Fruit fly (Drosophila melanogaster) whole organism, embryonic: ENCODE measurements around the gene CG33158.

ENCODE experiments used
- Ada2b ChIP-seq: fragments of 200-800 bp; sonication (Bioruptor generic); IDR thresholded peaks from 2 replicates; pipeline ENCODE4 v1.3.6; 2022; ENCODE audit warnings: missing biosample characterization, missing genetic modification characterization
- Awh ChIP-seq: fragments of 200-800 bp; sonication (Bioruptor generic); IDR thresholded peaks from 2 replicates; pipeline ENCODE4, ENCODE4 v1.3.6; 2022; ENCODE audit warnings: missing biosample characterization, missing genetic modification characterization
- CG10543 ChIP-seq: fragments of 200-800 bp; sonication (Bioruptor generic); optimal IDR thresholded peaks from 3 replicates; lab custom pipeline; 2017; ENCODE audit warnings: missing biosample characterization, mild to moderate bottlenecking, missing genetic modification characterization, moderate library complexity
- CG12942 ChIP-seq: fragments of 200-800 bp; sonication (Bioruptor generic); optimal IDR thresholded peaks from 3 replicates; lab custom pipeline; 2016; ENCODE audit warnings: missing biosample characterization, missing genetic modification characterization
- CG13287 ChIP-seq: fragments of 200-800 bp; sonication (Bioruptor generic); IDR thresholded peaks from 2 replicates; pipeline ENCODE4 v1.3.6; 2022; ENCODE audit warnings: missing biosample characterization, missing genetic modification characterization; ENCODE audit not compliant: partially characterized antibody
- CG15269 ChIP-seq: fragments of 200-800 bp; sonication (Bioruptor generic); optimal IDR thresholded peaks from 2 replicates; lab custom pipeline; 2018; ENCODE audit warnings: missing biosample characterization, mild to moderate bottlenecking, missing genetic modification characterization, moderate library complexity
- CG15479 ChIP-seq: fragments of 200-800 bp; sonication (Bioruptor generic); optimal IDR thresholded peaks from 3 replicates; lab custom pipeline; 2019; ENCODE audit warnings: missing biosample characterization, mild to moderate bottlenecking, missing genetic modification characterization, moderate library complexity
- CG17359 ChIP-seq: fragments of 200-800 bp; sonication (Bioruptor generic); optimal IDR thresholded peaks from 3 replicates; lab custom pipeline; 2018; ENCODE audit warnings: missing biosample characterization, mild to moderate bottlenecking, missing genetic modification characterization, moderate library complexity
- CG17802 ChIP-seq: fragments of 200-800 bp; sonication (Bioruptor generic); optimal IDR thresholded peaks from 2 replicates; lab custom pipeline; 2018; ENCODE audit warnings: missing biosample characterization, mild to moderate bottlenecking, missing genetic modification characterization, moderate library complexity
- CG18011 ChIP-seq: fragments of 200-800 bp; sonication (Bioruptor generic); optimal IDR thresholded peaks from 2 replicates; lab custom pipeline; 2017; ENCODE audit warnings: missing biosample characterization, missing genetic modification characterization, mild to moderate bottlenecking, moderate library complexity, missing genotype
- CG30403 ChIP-seq: fragments of 200-800 bp; sonication (Bioruptor generic); optimal IDR thresholded peaks from 3 replicates; lab custom pipeline; 2016; ENCODE audit warnings: missing biosample characterization, missing genetic modification characterization
- CG31441 ChIP-seq: fragments of 200-800 bp; sonication (Bioruptor generic); IDR thresholded peaks from 2 replicates; pipeline ENCODE4 v1.3.6; 2022; ENCODE audit warnings: missing biosample characterization, missing genetic modification characterization
- CG5953 ChIP-seq: fragments of 200-800 bp; sonication (Bioruptor generic); IDR thresholded peaks from 2 replicates; pipeline ENCODE4 v1.3.6; 2022; ENCODE audit warnings: missing biosample characterization, missing genetic modification characterization
- CG8359 ChIP-seq: fragments of 200-800 bp; sonication (Bioruptor generic); optimal IDR thresholded peaks from 2 replicates; lab custom pipeline; 2017; ENCODE audit warnings: missing biosample characterization, mild to moderate bottlenecking, missing genetic modification characterization, borderline replicate concordance
- GATAe ChIP-seq: fragments of 200-800 bp; sonication (Bioruptor generic); conservative IDR thresholded peaks from 2 replicates; pipeline ENCODE4 v1.3.6; 2022; ENCODE audit warnings: missing biosample characterization, missing genetic modification characterization
- H15 ChIP-seq: fragments of 200-800 bp; sonication (Bioruptor generic); IDR thresholded peaks from 3 replicates; pipeline ENCODE4 v1.3.6; 2022; ENCODE audit warnings: missing biosample characterization, missing genetic modification characterization
- Hr3 ChIP-seq: fragments of 200-800 bp; sonication (Bioruptor generic); optimal IDR thresholded peaks from 3 replicates; lab custom pipeline; 2016; ENCODE audit warnings: missing biosample characterization, missing genetic modification characterization
- Hr51 ChIP-seq, 2 experiments: fragments of 200-800 bp; sonication (Bioruptor generic); optimal IDR thresholded peaks; 2 replicates in 1 of 2; 3 replicates in 1 of 2; lab custom pipeline; 2016 to 2018; ENCODE audit warnings: missing biosample characterization in 2 of 2, missing genetic modification characterization in 2 of 2, mild to moderate bottlenecking in 1 of 2, moderate library complexity in 1 of 2
- Jarid2 ChIP-seq: fragments of 200-800 bp; sonication (Bioruptor generic); optimal IDR thresholded peaks from 3 replicates; lab custom pipeline; 2017; ENCODE audit warnings: mild to moderate bottlenecking, missing biosample characterization, missing genetic modification reagents, missing genetic modification characterization
- Med ChIP-seq: fragments of 200-800 bp; sonication (Bioruptor generic); peaks from one replicate; lab custom pipeline; 2016; ENCODE audit warnings: missing biosample characterization, missing genetic modification characterization, mild to moderate bottlenecking, inconsistent platforms, moderate library complexity
- NK7.1 ChIP-seq: fragments of 200-800 bp; sonication (Bioruptor generic); optimal IDR thresholded peaks from 3 replicates; lab custom pipeline; 2016; ENCODE audit warnings: missing biosample characterization, missing genetic modification characterization
- Ravus ChIP-seq: fragments of 200-800 bp; sonication (Bioruptor generic); IDR thresholded peaks from 2 replicates; pipeline ENCODE4 v1.3.6; 2022; ENCODE audit warnings: missing biosample characterization, missing genetic modification characterization
- Six4 ChIP-seq: fragments of 200-800 bp; sonication (Bioruptor generic); optimal IDR thresholded peaks from 2 replicates; lab custom pipeline; 2016; ENCODE audit warnings: missing biosample characterization, missing genetic modification characterization
- Trl ChIP-seq, 3 experiments: fragments of >200 bp in 2 of 3; fragments of 200-800 bp in 1 of 3; sonication (Bioruptor generic) in 1 of 3; optimal IDR thresholded peaks; 2 replicates in 1 of 3; 3 replicates in 2 of 3; lab custom pipeline; 2016 to 2017; ENCODE audit warnings: missing biosample characterization in 1 of 3, missing genetic modification characterization in 1 of 3
- Vsx1 ChIP-seq: fragments of 200-800 bp; sonication (Bioruptor generic); optimal IDR thresholded peaks from 2 replicates; lab custom pipeline; 2017; ENCODE audit warnings: missing biosample characterization, mild to moderate bottlenecking, missing genetic modification characterization, missing genetic modification reagents
- Xrp1 ChIP-seq: fragments of 200-800 bp; sonication (Bioruptor generic); IDR thresholded peaks from 2 replicates; pipeline ENCODE4 v1.3.6; 2022; ENCODE audit warnings: missing biosample characterization, missing genetic modification characterization
- ci ChIP-seq: fragments of 200-800 bp; sonication (Bioruptor generic); IDR thresholded peaks from 3 replicates; pipeline ENCODE4 v1.3.6; 2022; ENCODE audit warnings: missing biosample characterization, missing genetic modification characterization
- croc ChIP-seq: fragments of 200-800 bp; sonication (Bioruptor generic); conservative IDR thresholded peaks from 3 replicates; pipeline ENCODE4 v1.3.6; 2022; ENCODE audit warnings: missing biosample characterization, missing genetic modification characterization
- crol ChIP-seq: fragments of 200-800 bp; sonication (Bioruptor generic); IDR thresholded peaks from 2 replicates; pipeline ENCODE4 v1.3.6; 2022; ENCODE audit warnings: missing biosample characterization, missing genetic modification characterization
- danr ChIP-seq: fragments of 200-800 bp; sonication (Bioruptor generic); IDR thresholded peaks from 2 replicates; pipeline ENCODE4 v1.3.6; 2022; ENCODE audit warnings: missing biosample characterization, missing genetic modification characterization
- dm ChIP-seq: fragments of 200-800 bp; sonication (Bioruptor generic); optimal IDR thresholded peaks from 3 replicates; lab custom pipeline; 2016; ENCODE audit warnings: missing biosample characterization, missing genetic modification characterization
- dmrt11E ChIP-seq: fragments of 200-800 bp; sonication (Bioruptor generic); optimal IDR thresholded peaks from 3 replicates; lab custom pipeline; 2018; ENCODE audit warnings: missing biosample characterization, mild to moderate bottlenecking, missing genetic modification characterization, moderate library complexity
- dpn ChIP-seq, 2 experiments: fragments of 200-800 bp; sonication (Bioruptor generic); optimal IDR thresholded peaks; 3 replicates each; lab custom pipeline; 2016; ENCODE audit warnings: missing biosample characterization in 2 of 2, missing genetic modification characterization in 2 of 2
- en ChIP-seq: fragments of 200-800 bp; sonication (Bioruptor generic); optimal IDR thresholded peaks from 2 replicates; lab custom pipeline; 2016; ENCODE audit warnings: missing biosample characterization, missing genetic modification characterization
- eve ChIP-seq, 2 experiments: fragments of >200 bp; optimal IDR thresholded peaks; 2 replicates each; lab custom pipeline; 2017; ENCODE audit warnings: missing biosample characterization in 2 of 2, missing genetic modification characterization in 2 of 2
- grau ChIP-seq: fragments of 200-800 bp; optimal IDR thresholded peaks from 3 replicates; lab custom pipeline; 2019; ENCODE audit warnings: missing biosample characterization, mild to moderate bottlenecking, missing genetic modification characterization, moderate library complexity
- h ChIP-seq: fragments of >200 bp; optimal IDR thresholded peaks from 2 replicates; lab custom pipeline; 2017
- her ChIP-seq: fragments of 200-800 bp; sonication (Bioruptor generic); optimal IDR thresholded peaks from 2 replicates; lab custom pipeline; 2016; ENCODE audit warnings: missing biosample characterization, missing genetic modification characterization
- insv ChIP-seq, 2 experiments: fragments of 200-800 bp; sonication (Bioruptor generic); optimal IDR thresholded peaks; 3 replicates each; lab custom pipeline; 2016 to 2018; ENCODE audit warnings: missing biosample characterization in 2 of 2, missing genetic modification characterization in 2 of 2
- kni ChIP-seq: fragments of 200-800 bp; sonication (Bioruptor generic); optimal IDR thresholded peaks from 3 replicates; lab custom pipeline; 2017; ENCODE audit warnings: mild to moderate bottlenecking, missing biosample characterization, missing genetic modification reagents, missing genetic modification characterization
- nerfin-2 ChIP-seq: fragments of 200-800 bp; sonication (Bioruptor generic); IDR thresholded peaks from 2 replicates; pipeline ENCODE4 v1.3.6; 2022; ENCODE audit warnings: missing biosample characterization, missing genetic modification characterization; ENCODE audit not compliant: partially characterized antibody
- org-1 ChIP-seq: fragments of 200-800 bp; sonication (Bioruptor generic); optimal IDR thresholded peaks from 2 replicates; lab custom pipeline; 2017; ENCODE audit warnings: missing biosample characterization, missing genetic modification characterization
- otp ChIP-seq: fragments of 200-800 bp; sonication (Bioruptor generic); IDR thresholded peaks from 3 replicates; pipeline ENCODE4, ENCODE4 v1.3.6; 2022; ENCODE audit warnings: missing biosample characterization, missing genetic modification characterization
- pum ChIP-seq: fragments of 200-800 bp; sonication (Bioruptor generic); optimal IDR thresholded peaks from 2 replicates; lab custom pipeline; 2016; ENCODE audit warnings: missing biosample characterization, missing genetic modification characterization
- sc ChIP-seq, 3 experiments: fragments of >200 bp in 2 of 3; fragments of 200-800 bp in 1 of 3; sonication (Bioruptor generic) in 1 of 3; optimal IDR thresholded peaks; 2 replicates in 2 of 3; 3 replicates in 1 of 3; lab custom pipeline; 2017; ENCODE audit warnings: mild to moderate bottlenecking in 1 of 3, missing biosample characterization in 1 of 3, missing genetic modification characterization in 1 of 3, missing genetic modification reagents in 1 of 3
- sd ChIP-seq: fragments of 200-800 bp; sonication (Bioruptor generic); optimal IDR thresholded peaks from 3 replicates; lab custom pipeline; 2018; ENCODE audit warnings: missing biosample characterization, mild to moderate bottlenecking, missing genetic modification characterization, moderate library complexity
- sqz ChIP-seq: fragments of 200-800 bp; sonication (Bioruptor generic); optimal IDR thresholded peaks from 3 replicates; lab custom pipeline; 2018; ENCODE audit warnings: missing biosample characterization, mild to moderate bottlenecking, missing genetic modification characterization
- tio ChIP-seq: fragments of 200-800 bp; sonication (Bioruptor generic); optimal IDR thresholded peaks from 2 replicates; lab custom pipeline; 2017; ENCODE audit warnings: missing biosample characterization, missing genetic modification characterization, inconsistent platforms
- zen ChIP-seq: fragments of 200-800 bp; sonication (Bioruptor generic); optimal IDR thresholded peaks from 3 replicates; lab custom pipeline; 2018; ENCODE audit warnings: missing biosample characterization, mild to moderate bottlenecking, missing genetic modification characterization, moderate library complexity

Gene CG33158

dm6 chr3L:16474130-16474529, 54.7 kb downstream of the CG33158 start (continued):
- TF ChIP-seq Hr3 (GFP tag; lab: Kevin White, UChicago) (no peak), insv (GFP tag; optimal IDR thresholded peaks at IDR 0.05; lab: Kevin White, UChicago) (no peak), Xrp1 (peak; percentile 13; the same call in 1 of the 2 replicates), CG30403 (GFP tag; lab: Kevin White, UChicago) (peak; percentile 47), tio (peak; percentile 17), eve (GFP tag; optimal IDR thresholded peaks at IDR 0.05; lab: Kevin White, UChicago) (peak in 1 of 2 experiments; percentile 49), Med (GFP tag; lab: Kevin White, UChicago) (peak; percentile 71), grau (tag; lab: Kevin White, UChicago) (peak; percentile 26), sc (optimal IDR thresholded peaks at IDR 0.05; lab: Kevin White, UChicago) (no peak), sc (GFP tag; optimal IDR thresholded peaks at IDR 0.05; lab: Kevin White, UChicago) (peak; percentile 4), nerfin-2 (GFP tag; lab: Robert Waterston, UW) (no peak), Ada2b (GFP tag; lab: Robert Waterston, UW) (no peak), CG31441 (0 out of 2 replicates have a peak, but pooled peaks have one; percentile 37), dpn (GFP tag; optimal IDR thresholded peaks at IDR 0.05; lab: Kevin White, UChicago) (peak in 1 of 2 experiments; percentile 6)

dm6 chr3L:16475518-16476126, 56.2 kb downstream of the CG33158 start:
- peak; percentile 71 for TF ChIP-seq sqz (GFP tag; lab: Kevin White, UChicago)
- TF ChIP-seq CG15479 (GFP tag; lab: Kevin White, UChicago), result peak; percentile 76
- no peak for TF ChIP-seq CG18011
- TF ChIP-seq Ravus (GFP tag; lab: Robert Waterston, UW), result no peak
- no peak for TF ChIP-seq CG17359
- TF ChIP-seq Trl (optimal IDR thresholded peaks at IDR 0.05; lab: Kevin White, UChicago), result no peak
- TF ChIP-seq Trl (GFP tag; optimal IDR thresholded peaks at IDR 0.05; lab: Kevin White, UChicago), result no peak
- no peak for TF ChIP-seq her (GFP tag; lab: Kevin White, UChicago)
- TF ChIP-seq croc (GFP tag; lab: Robert Waterston, UW), result no peak
- TF ChIP-seq CG5953, result no peak
- peak; percentile 73 for TF ChIP-seq crol (GFP tag; lab: Robert Waterston, UW)
- TF ChIP-seq dmrt11E (tag; lab: Kevin White, UChicago), result no peak
- no peak for TF ChIP-seq Six4 (GFP tag; lab: Kevin White, UChicago)
- no peak for TF ChIP-seq Jarid2 (GFP tag; lab: Kevin White, UChicago)
- no peak for TF ChIP-seq CG15269 (tag; lab: Kevin White, UChicago)
- TF ChIP-seq ci (GFP tag; lab: Robert Waterston, UW), result peak; percentile 35; the same call in 1 of the 3 replicates
- TF ChIP-seq zen (tag; lab: Kevin White, UChicago), result peak; percentile 84
- no peak for TF ChIP-seq pum (GFP tag; lab: Kevin White, UChicago)
- TF ChIP-seq CG12942, result no peak
- TF ChIP-seq Hr51 (GFP tag; optimal IDR thresholded peaks at IDR 0.05; lab: Kevin White, UChicago), result no peak
- TF ChIP-seq sd (tag; lab: Kevin White, UChicago), result no peak
- TF ChIP-seq danr, result no peak
- TF ChIP-seq h (lab: Kevin White, UChicago), result no peak
- no peak for TF ChIP-seq dm (GFP tag; lab: Kevin White, UChicago)
- TF ChIP-seq otp (GFP tag; lab: Robert Waterston, UW), result no peak
- TF ChIP-seq Awh, result no peak
- no peak for TF ChIP-seq Vsx1 (GFP tag; lab: Kevin White, UChicago)
- no peak for TF ChIP-seq CG8359
- TF ChIP-seq kni (GFP tag; lab: Kevin White, UChicago), result peak; percentile 61
- no peak for TF ChIP-seq CG10543 (GFP tag; lab: Kevin White, UChicago)
- no peak for TF ChIP-seq en (GFP tag; lab: Kevin White, UChicago)
- no peak for TF ChIP-seq CG13287
- TF ChIP-seq org-1, result no peak
- TF ChIP-seq CG17802 (tag; lab: Kevin White, UChicago), result no peak
- no peak for TF ChIP-seq H15
- TF ChIP-seq GATAe, result no peak
- TF ChIP-seq NK7.1, result no peak
